Fruit fly (Drosophila melanogaster): ENCODE data around the gene CG43051.

dm6 chr2L:12548944-12549343, 41.2 kb downstream of the CG43051 start:
- no peak for TF ChIP-seq sage (GFP tag; optimal IDR thresholded peaks at IDR 0.05)
- no peak for TF ChIP-seq psq (GFP tag; optimal IDR thresholded peaks at IDR 0.05)
- no peak for TF ChIP-seq Myc (optimal IDR thresholded peaks at IDR 0.05)
- no peak for TF ChIP-seq h (GFP tag; optimal IDR thresholded peaks at IDR 0.05)
- no peak for TF ChIP-seq Dfd (GFP tag; optimal IDR thresholded peaks at IDR 0.05)
- no peak for TF ChIP-seq foxo (GFP tag; optimal IDR thresholded peaks at IDR 0.05)
- TF ChIP-seq OdsH (GFP tag; optimal IDR thresholded peaks at IDR 0.05): no peak
- TF ChIP-seq jim (GFP tag; optimal IDR thresholded peaks at IDR 0.05): no peak
- TF ChIP-seq GATAd (GFP tag; optimal IDR thresholded peaks at IDR 0.05): no peak
- TF ChIP-seq dsf (GFP tag; optimal IDR thresholded peaks at IDR 0.05; ENCODE audit: borderline replicate concordance): no peak
- TF ChIP-seq pan (optimal IDR thresholded peaks at IDR 0.05): no peak
- no peak for TF ChIP-seq N (GFP tag; optimal IDR thresholded peaks at IDR 0.05)
- no peak for TF ChIP-seq Rel (GFP tag; optimal IDR thresholded peaks at IDR 0.05)
- no peak for TF ChIP-seq Rel (tag; optimal IDR thresholded peaks at IDR 0.05)
- no peak for TF ChIP-seq CrebA (GFP tag; optimal IDR thresholded peaks at IDR 0.05; ENCODE audit: borderline replicate concordance)

Measured in whole organism, wandering third instar larva.